Fruit fly (Drosophila melanogaster) whole organism, embryonic: ENCODE measurements around the gene His3.3A.

Experiments used
- CG10565 ChIP-seq: fragments of 200-800 bp; sonication (Bioruptor generic); optimal IDR thresholded peaks from 3 replicates; lab custom pipeline; 2016; ENCODE audit warnings: missing biosample characterization, mild to moderate bottlenecking, missing genetic modification characterization
- CG2875 ChIP-seq: fragments of 200-800 bp; sonication (Bioruptor generic); optimal IDR thresholded peaks from 2 replicates; lab custom pipeline; 2017; ENCODE audit warnings: missing biosample characterization, mild to moderate bottlenecking, missing genetic modification characterization, missing genetic modification reagents
- CG32532 ChIP-seq: fragments of 200-800 bp; sonication (Bioruptor generic); IDR thresholded peaks from 2 replicates; pipeline ENCODE4 v1.3.6; 2022; ENCODE audit warnings: missing biosample characterization, missing genetic modification characterization
- CG3726 ChIP-seq: fragments of 200-800 bp; sonication (Bioruptor generic); IDR thresholded peaks from 3 replicates; pipeline ENCODE4, ENCODE4 v1.3.6; 2022; ENCODE audit warnings: missing biosample characterization, missing genetic modification characterization
- CG7987 ChIP-seq: fragments of 200-800 bp; sonication (Bioruptor generic); optimal IDR thresholded peaks from 2 replicates; lab custom pipeline; 2018; ENCODE audit warnings: missing biosample characterization, mild to moderate bottlenecking, missing genetic modification characterization, moderate library complexity
- Ets65A ChIP-seq: fragments of 200-800 bp; sonication (Bioruptor generic); peaks from one replicate; lab custom pipeline; 2016; ENCODE audit warnings: missing biosample characterization, missing genetic modification characterization
- fd3F ChIP-seq: fragments of 200-800 bp; sonication (Bioruptor generic); optimal IDR thresholded peaks from 2 replicates; lab custom pipeline; 2018; ENCODE audit warnings: missing biosample characterization, mild to moderate bottlenecking, missing genetic modification characterization, moderate library complexity
- jigr1 ChIP-seq: fragments of 200-800 bp; sonication (Bioruptor generic); IDR thresholded peaks from 3 replicates; pipeline ENCODE4 v1.3.6; 2022; ENCODE audit warnings: missing biosample characterization, missing genetic modification characterization
- prd ChIP-seq, 3 experiments: fragments of >200 bp in 2 of 3; fragments of 200-800 bp in 1 of 3; sonication (Bioruptor generic) in 1 of 3; optimal IDR thresholded peaks in 2 of 3; IDR thresholded peaks in 1 of 3; 2 replicates in 2 of 3; 3 replicates in 1 of 3; pipeline versions ENCODE4 v1.3.6 to Lab custom; 2017 to 2022; ENCODE audit warnings: missing biosample characterization in 1 of 3, missing genetic modification characterization in 1 of 3
- ranshi ChIP-seq: fragments of 200-800 bp; sonication (Bioruptor generic); IDR thresholded peaks from 2 replicates; pipeline ENCODE4 v1.3.6; 2022; ENCODE audit warnings: missing biosample characterization, missing genetic modification characterization
- ro ChIP-seq: fragments of 200-800 bp; sonication (Bioruptor generic); IDR thresholded peaks from 2 replicates; pipeline ENCODE4 v1.3.6; 2022; ENCODE audit warnings: missing biosample characterization, missing genetic modification characterization
- slou ChIP-seq: fragments of 200-800 bp; sonication (Bioruptor generic); optimal IDR thresholded peaks from 3 replicates; lab custom pipeline; 2016; ENCODE audit warnings: missing biosample characterization, missing genetic modification characterization

- TF ChIP-seq ranshi (GFP tag; lab: Robert Waterston, UW) (no peak), jigr1 (no peak), CG32532 (GFP tag; lab: Robert Waterston, UW) (no peak; the same call in 1 of the 2 replicates), CG3726 (no peak), ro (GFP tag; lab: Robert Waterston, UW) (no peak), CG2875 (no peak), slou (GFP tag; lab: Kevin White, UChicago) (no peak), Ets65A (GFP tag; lab: Kevin White, UChicago) (peak; percentile 32), fd3F (GFP tag; lab: Kevin White, UChicago) (no peak), prd (optimal IDR thresholded peaks at IDR 0.05; lab: Kevin White, UChicago) (no peak), prd (GFP tag; IDR thresholded peaks at IDR 0.05; lab: Robert Waterston, UW) (no peak), CG7987 (GFP tag; lab: Kevin White, UChicago) (no peak), CG10565 (no peak)
These were observed 10.4 kb upstream of the His3.3A start, which contains the start of gene CG31650 for dm6 chr2L:5044361-5044891.
